Worm (Caenorhabditis elegans): ENCODE data around the gene Y49F6B.9.

The Y49F6B.9 gene

DNA sequence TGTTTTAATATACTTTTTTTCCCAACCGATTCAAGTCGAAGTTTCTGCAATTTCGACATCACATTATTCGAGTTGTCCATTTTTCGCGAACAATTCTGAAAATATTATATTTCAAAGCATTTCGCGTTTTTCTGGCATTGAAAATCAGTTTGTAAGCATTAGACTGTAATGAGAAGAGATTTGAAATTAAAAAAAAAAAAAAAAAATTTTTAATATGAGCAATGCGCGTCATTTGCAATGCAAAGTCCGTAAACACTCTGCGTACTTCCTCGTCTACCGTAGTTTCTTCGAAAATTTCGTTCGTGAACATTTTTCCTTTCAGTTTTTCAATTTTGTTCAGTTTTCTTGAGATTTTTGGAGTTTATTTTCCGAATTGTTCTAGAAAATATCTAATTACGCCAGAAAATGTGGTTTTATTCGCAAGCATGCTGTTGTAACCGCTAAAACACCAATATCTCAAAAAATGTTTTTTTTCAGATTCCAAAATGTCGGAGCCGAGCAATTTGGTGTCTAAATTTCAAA is 53.8 kb downstream of the Y49F6B.9 start, which contains the start of the genes C16C8.5 and C16C8.16:
Gene C16C8.5 (minus strand): TSS at position 101 of the 522 bp plus-strand sequence.
Gene C16C8.16 (plus strand): TSS at position 472 of the 522 bp plus-strand sequence.
- no peak for TF ChIP-seq tlf-1 (GFP tag; optimal IDR thresholded peaks at IDR 0.05)
- no peak for TF ChIP-seq somi-1 (GFP tag; optimal IDR thresholded peaks at IDR 0.05)
- no peak for TF ChIP-seq egl-18 (GFP tag; IDR thresholded peaks at IDR 0.05)
- TF ChIP-seq Y67H2A.10 (GFP tag; conservative IDR thresholded peaks at IDR 0.05), result no peak
- TF ChIP-seq madf-6 (GFP tag; IDR thresholded peaks at IDR 0.05), result peak; percentile 21; the same call in 1 of the 2 replicates
- TF ChIP-seq pha-4 (tag; optimal IDR thresholded peaks at IDR 0.05), result no peak
- TF ChIP-seq lsl-1 (GFP tag; optimal IDR thresholded peaks at IDR 0.05), result peak; percentile 71

DNA sequence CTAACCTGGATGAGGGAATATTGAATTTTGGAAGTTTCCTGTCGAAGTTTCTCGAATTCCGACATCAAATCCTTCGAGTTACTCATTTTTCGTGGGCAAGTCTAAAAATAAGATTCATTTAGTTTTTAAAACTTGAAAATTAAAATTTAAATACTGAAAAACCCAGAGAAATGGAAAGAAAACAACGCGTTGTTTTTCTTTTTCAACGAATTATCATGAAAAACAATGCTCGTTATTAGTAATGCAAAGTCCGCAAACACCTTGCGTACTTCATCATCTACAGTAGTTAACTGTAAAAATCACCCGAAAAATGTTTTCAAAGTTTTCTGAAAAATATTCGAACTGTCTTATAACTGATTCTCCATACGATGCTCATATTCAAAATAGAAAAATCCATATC is 54.9 kb downstream of the Y49F6B.9 start, which contains the start of gene C16C8.4:
Gene C16C8.4 (minus strand): TSS at position 101 of the 400 bp plus-strand sequence.
- TF ChIP-seq lsl-1 (GFP tag; optimal IDR thresholded peaks at IDR 0.05) (peak; percentile 58), snpc-1.1 (tag; optimal IDR thresholded peaks at IDR 0.05; ENCODE audit: insufficient read depth) (no peak), K11D2.4 (GFP tag; IDR thresholded peaks at IDR 0.05) (no peak)

Measured in whole organism, young adult.